Fruit fly (Drosophila melanogaster) whole organism, embryonic: ENCODE data around the gene CG8159.

Experiments
- Bgb ChIP-seq: fragments of 200-800 bp; sonication (Bioruptor generic); IDR thresholded peaks from 2 replicates; pipeline ENCODE4 v1.3.6; 2022; ENCODE audit warnings: missing biosample characterization, missing genetic modification characterization; ENCODE audit not compliant: partially characterized antibody
- CG1024 ChIP-seq: fragments of 200-800 bp; sonication (Bioruptor generic); IDR thresholded peaks from 2 replicates; pipeline ENCODE4 v1.3.6; 2022; ENCODE audit warnings: missing biosample characterization, missing genetic modification characterization
- CG13424 ChIP-seq: fragments of 200-800 bp; sonication (Bioruptor generic); optimal IDR thresholded peaks from 2 replicates; lab custom pipeline; 2019; ENCODE audit warnings: missing biosample characterization, mild to moderate bottlenecking, missing genetic modification characterization, moderate library complexity
- CG1529 ChIP-seq: fragments of 200-800 bp; sonication (Bioruptor generic); optimal IDR thresholded peaks from 3 replicates; lab custom pipeline; 2018; ENCODE audit warnings: missing biosample characterization, missing genetic modification characterization
- CG15601 ChIP-seq: fragments of 200-800 bp; sonication (Bioruptor generic); optimal IDR thresholded peaks from 3 replicates; lab custom pipeline; 2019; ENCODE audit warnings: missing biosample characterization, mild to moderate bottlenecking, missing genetic modification characterization, moderate library complexity
- CG1647 ChIP-seq: fragments of 200-800 bp; sonication (Bioruptor generic); optimal IDR thresholded peaks from 3 replicates; lab custom pipeline; 2016; ENCODE audit warnings: missing biosample characterization, missing genetic modification characterization
- CG17802 ChIP-seq: fragments of 200-800 bp; sonication (Bioruptor generic); optimal IDR thresholded peaks from 2 replicates; lab custom pipeline; 2018; ENCODE audit warnings: missing biosample characterization, mild to moderate bottlenecking, missing genetic modification characterization, moderate library complexity
- CG32532 ChIP-seq: fragments of 200-800 bp; sonication (Bioruptor generic); IDR thresholded peaks from 2 replicates; pipeline ENCODE4 v1.3.6; 2022; ENCODE audit warnings: missing biosample characterization, missing genetic modification characterization
- CG32767 ChIP-seq: fragments of 200-800 bp; sonication (Bioruptor generic); IDR thresholded peaks from 2 replicates; pipeline ENCODE4 v1.3.6; 2022; ENCODE audit warnings: missing biosample characterization, missing genetic modification characterization
- CG3407 ChIP-seq: fragments of 200-800 bp; sonication (Bioruptor generic); optimal IDR thresholded peaks from 2 replicates; lab custom pipeline; 2018; ENCODE audit warnings: missing biosample characterization, mild to moderate bottlenecking, missing genetic modification characterization
- CG43689 ChIP-seq: fragments of 200-800 bp; sonication (Bioruptor generic); IDR thresholded peaks from 2 replicates; pipeline ENCODE4 v1.3.6; 2022; ENCODE audit warnings: missing biosample characterization, missing genetic modification characterization
- CG4424 ChIP-seq: fragments of 200-800 bp; sonication (Bioruptor generic); optimal IDR thresholded peaks from 3 replicates; lab custom pipeline; 2016; ENCODE audit warnings: missing biosample characterization, missing genetic modification characterization
- CG6683 ChIP-seq: fragments of 200-800 bp; sonication (Bioruptor generic); optimal IDR thresholded peaks from 2 replicates; lab custom pipeline; 2017; ENCODE audit warnings: missing biosample characterization, mild to moderate bottlenecking, missing genetic modification characterization, missing genetic modification reagents
- Chrac-16 ChIP-seq: fragments of 200-800 bp; sonication (Bioruptor generic); optimal IDR thresholded peaks from 3 replicates; lab custom pipeline; 2016; ENCODE audit warnings: missing biosample characterization, missing genetic modification characterization
- E2f2 ChIP-seq: fragments of 200-800 bp; sonication (Bioruptor generic); IDR thresholded peaks from 2 replicates; pipeline ENCODE4 v1.3.6; 2022; ENCODE audit warnings: missing biosample characterization, missing genetic modification characterization
- Fer2 ChIP-seq: fragments of 200-800 bp; sonication (Bioruptor generic); optimal IDR thresholded peaks from 2 replicates; lab custom pipeline; 2018; ENCODE audit warnings: missing biosample characterization, mild to moderate bottlenecking, missing genetic modification characterization, moderate library complexity
- MBD-R2 ChIP-seq: fragments of 200-800 bp; sonication (Bioruptor generic); IDR thresholded peaks from 2 replicates; pipeline ENCODE4 v1.3.6; 2022; ENCODE audit warnings: missing biosample characterization, missing genetic modification characterization
- Myb ChIP-seq: fragments of 200-800 bp; sonication (Bioruptor generic); optimal IDR thresholded peaks from 2 replicates; lab custom pipeline; 2016; ENCODE audit warnings: missing biosample characterization, missing genetic modification characterization
- Pdp1 ChIP-seq, 2 experiments: fragments of 200-800 bp; sonication (Bioruptor generic); optimal IDR thresholded peaks; 3 replicates each; lab custom pipeline; 2016; ENCODE audit warnings: missing biosample characterization in 2 of 2, missing genetic modification characterization in 2 of 2, mild to moderate bottlenecking in 1 of 2, moderate library complexity in 1 of 2
- Rx ChIP-seq: fragments of 200-800 bp; sonication (Bioruptor generic); IDR thresholded peaks from 2 replicates; pipeline ENCODE4 v1.3.6; 2022; ENCODE audit warnings: missing biosample characterization, missing genetic modification characterization
- Sox100B ChIP-seq: fragments of 200-800 bp; sonication (Bioruptor generic); optimal IDR thresholded peaks from 3 replicates; lab custom pipeline; 2018; ENCODE audit warnings: missing biosample characterization, mild to moderate bottlenecking, missing genetic modification characterization
- Trl ChIP-seq, 3 experiments: fragments of >200 bp in 2 of 3; fragments of 200-800 bp in 1 of 3; sonication (Bioruptor generic) in 1 of 3; optimal IDR thresholded peaks; 2 replicates in 1 of 3; 3 replicates in 2 of 3; lab custom pipeline; 2016 to 2017; ENCODE audit warnings: missing biosample characterization in 1 of 3, missing genetic modification characterization in 1 of 3
- bbx ChIP-seq: fragments of 200-800 bp; sonication (Bioruptor generic); IDR thresholded peaks from 2 replicates; pipeline ENCODE4 v1.3.6; 2022; ENCODE audit warnings: missing biosample characterization, missing genetic modification characterization; ENCODE audit not compliant: partially characterized antibody
- bcd ChIP-seq: fragments of 200-800 bp; sonication (Bioruptor generic); optimal IDR thresholded peaks from 2 replicates; lab custom pipeline; 2017; ENCODE audit warnings: missing biosample characterization, mild to moderate bottlenecking, missing genetic modification characterization
- cato ChIP-seq: fragments of 200-800 bp; sonication (Bioruptor generic); optimal IDR thresholded peaks from 2 replicates; lab custom pipeline; 2016; ENCODE audit warnings: missing biosample characterization, missing genetic modification characterization, borderline replicate concordance
- ci ChIP-seq: fragments of 200-800 bp; sonication (Bioruptor generic); IDR thresholded peaks from 3 replicates; pipeline ENCODE4 v1.3.6; 2022; ENCODE audit warnings: missing biosample characterization, missing genetic modification characterization
- dpn ChIP-seq, 2 experiments: fragments of 200-800 bp; sonication (Bioruptor generic); optimal IDR thresholded peaks; 3 replicates each; lab custom pipeline; 2016; ENCODE audit warnings: missing biosample characterization in 2 of 2, missing genetic modification characterization in 2 of 2
- ewg ChIP-seq: fragments of 200-800 bp; sonication (Bioruptor generic); optimal IDR thresholded peaks from 3 replicates; lab custom pipeline; 2017; ENCODE audit warnings: mild to moderate bottlenecking, missing biosample characterization, missing genetic modification reagents, missing genetic modification characterization
- exex ChIP-seq: fragments of 200-800 bp; sonication (Bioruptor generic); optimal IDR thresholded peaks from 4 replicates; lab custom pipeline; 2018; ENCODE audit warnings: missing biosample characterization, mild to moderate bottlenecking, missing genetic modification characterization, moderate library complexity
- eyg ChIP-seq: fragments of 200-800 bp; sonication (Bioruptor generic); optimal IDR thresholded peaks from 3 replicates; lab custom pipeline; 2016; ENCODE audit warnings: missing biosample characterization, missing genetic modification characterization
- gcm ChIP-seq: fragments of 200-800 bp; sonication (Bioruptor generic); optimal IDR thresholded peaks from 2 replicates; lab custom pipeline; 2019; ENCODE audit warnings: missing biosample characterization, mild to moderate bottlenecking, missing genetic modification characterization, moderate library complexity
- gem ChIP-seq: fragments of 200-800 bp; sonication (Bioruptor generic); optimal IDR thresholded peaks from 2 replicates; lab custom pipeline; 2019; ENCODE audit warnings: missing biosample characterization, mild to moderate bottlenecking, missing genetic modification characterization, moderate library complexity
- gro ChIP-seq: fragments of 200-800 bp; sonication (Bioruptor generic); optimal IDR thresholded peaks from 2 replicates; lab custom pipeline; 2016; ENCODE audit warnings: missing biosample characterization, missing genetic modification characterization
- gsb ChIP-seq: fragments of 200-800 bp; sonication (Bioruptor generic); IDR thresholded peaks from 2 replicates; pipeline ENCODE4 v1.3.6; 2022; ENCODE audit warnings: missing biosample characterization, missing genetic modification characterization
- hbn ChIP-seq: fragments of 200-800 bp; sonication (Bioruptor generic); IDR thresholded peaks from 2 replicates; pipeline ENCODE4 v1.3.6; 2022; ENCODE audit warnings: missing biosample characterization, missing genetic modification characterization; ENCODE audit not compliant: partially characterized antibody
- kay ChIP-seq: fragments of 200-800 bp; sonication (Bioruptor generic); optimal IDR thresholded peaks from 2 replicates; lab custom pipeline; 2016; ENCODE audit warnings: missing biosample characterization, missing genetic modification characterization
- knrl ChIP-seq: fragments of 200-800 bp; sonication (Bioruptor generic); IDR thresholded peaks from 3 replicates; pipeline ENCODE4 v1.3.6; 2022; ENCODE audit warnings: missing biosample characterization, missing genetic modification characterization; ENCODE audit not compliant: partially characterized antibody
- lbe ChIP-seq: fragments of 200-800 bp; sonication (Bioruptor generic); optimal IDR thresholded peaks from 2 replicates; lab custom pipeline; 2016; ENCODE audit warnings: missing biosample characterization, mild to moderate bottlenecking, missing genetic modification characterization
- lola ChIP-seq, 3 experiments: fragments of >200 bp in 2 of 3; fragments of 200-800 bp in 1 of 3; sonication (Bioruptor generic) in 1 of 3; optimal IDR thresholded peaks; 2 replicates each; lab custom pipeline; 2017 to 2019; ENCODE audit warnings: missing biosample characterization in 3 of 3, missing genetic modification characterization in 3 of 3, mild to moderate bottlenecking in 1 of 3, moderate library complexity in 1 of 3
- mirr ChIP-seq: fragments of 200-800 bp; sonication (Bioruptor generic); optimal IDR thresholded peaks from 3 replicates; lab custom pipeline; 2018; ENCODE audit warnings: missing biosample characterization, mild to moderate bottlenecking, missing genetic modification characterization
- odd ChIP-seq: fragments of 200-800 bp; sonication (Bioruptor generic); optimal IDR thresholded peaks from 2 replicates; lab custom pipeline; 2017; ENCODE audit warnings: missing biosample characterization, mild to moderate bottlenecking, missing genetic modification characterization
- salm ChIP-seq: fragments of 200-800 bp; sonication (Bioruptor generic); optimal IDR thresholded peaks from 2 replicates; lab custom pipeline; 2018; ENCODE audit warnings: missing biosample characterization, mild to moderate bottlenecking, missing genetic modification characterization
- sens ChIP-seq: fragments of 200-800 bp; sonication (Bioruptor generic); peaks from one replicate; lab custom pipeline; 2016; ENCODE audit warnings: missing biosample characterization, missing genetic modification characterization
- seq ChIP-seq: fragments of 200-800 bp; sonication (Bioruptor generic); IDR thresholded peaks from 2 replicates; pipeline ENCODE4 v1.3.6; 2022; ENCODE audit warnings: missing biosample characterization, missing genetic modification characterization
- sisA ChIP-seq: fragments of 200-800 bp; sonication (Bioruptor generic); IDR thresholded peaks from 2 replicates; pipeline ENCODE4 v1.3.6; 2022; ENCODE audit warnings: missing biosample characterization, missing genetic modification characterization
- toy ChIP-seq: fragments of 200-800 bp; sonication (Bioruptor generic); IDR thresholded peaks from 2 replicates; pipeline ENCODE4 v1.3.6; 2022; ENCODE audit warnings: missing biosample characterization, missing genetic modification characterization
- usp ChIP-seq: fragments of >200 bp; optimal IDR thresholded peaks from 2 replicates; lab custom pipeline; 2017; ENCODE audit warnings: missing biosample characterization, missing genetic modification characterization
- wdn ChIP-seq: fragments of 200-800 bp; sonication (Bioruptor generic); IDR thresholded peaks from 2 replicates; pipeline ENCODE4 v1.3.6; 2022; ENCODE audit warnings: missing biosample characterization, missing genetic modification characterization

The CG8159 gene

dm6 chr3R:8731597-8732263 is 5.1 kb downstream of the CG8159 start, which contains the start of the genes M1BP and CG8202 (continued):
- TF ChIP-seq CG4424 = peak; percentile 91
- TF ChIP-seq CG17802 (tag; lab: Kevin White, UChicago) = peak; percentile 31
- TF ChIP-seq dpn (GFP tag; optimal IDR thresholded peaks at IDR 0.05; lab: Kevin White, UChicago) = peak; percentile 49 to 91
- peak; percentile 57; the same call in 1 of the 2 replicates for TF ChIP-seq CG43689 (GFP tag; lab: Robert Waterston, UW)
- TF ChIP-seq wdn (GFP tag; lab: Robert Waterston, UW) = peak; percentile 53
- no peak for TF ChIP-seq knrl
- TF ChIP-seq lola (GFP tag; optimal IDR thresholded peaks at IDR 0.05; lab: Kevin White, UChicago) = peak in 1 of 3 experiments; percentile 96
- TF ChIP-seq CG32767 (GFP tag; lab: Robert Waterston, UW) = peak; percentile 64; the same call in 1 of the 2 replicates
- peak; percentile 81 for TF ChIP-seq cato (GFP tag; lab: Kevin White, UChicago)
- TF ChIP-seq Bgb (GFP tag; lab: Robert Waterston, UW) = no peak
- TF ChIP-seq mirr (GFP tag; lab: Kevin White, UChicago) = peak; percentile 56
- TF ChIP-seq CG32532 (GFP tag; lab: Robert Waterston, UW) = peak; percentile 85
- peak; percentile 71 for TF ChIP-seq CG3407 (GFP tag; lab: Kevin White, UChicago)
- TF ChIP-seq hbn = no peak
- TF ChIP-seq CG1647 (GFP tag; lab: Kevin White, UChicago) = no peak
- TF ChIP-seq ci (GFP tag; lab: Robert Waterston, UW) = peak; percentile 67; the same call in 2 of the 3 replicates
- no peak for TF ChIP-seq usp (GFP tag; lab: Kevin White, UChicago)
- TF ChIP-seq CG6683 (GFP tag; lab: Kevin White, UChicago) = peak; percentile 86
- no peak; the same call in 1 of the 2 replicates for TF ChIP-seq E2f2 (GFP tag; lab: Robert Waterston, UW)
- no peak; the same call in 1 of the 2 replicates for TF ChIP-seq toy
- TF ChIP-seq CG1024 (GFP tag; lab: Robert Waterston, UW) = 0 out of 2 replicates have a peak, but pooled peaks have one; percentile 3
- peak; percentile 49 for TF ChIP-seq kay (GFP tag; lab: Kevin White, UChicago)
- peak; percentile 94 for TF ChIP-seq gcm (GFP tag; lab: Kevin White, UChicago)
- peak; percentile 65; the same call in 1 of the 2 replicates for TF ChIP-seq seq (GFP tag; lab: Robert Waterston, UW)
- TF ChIP-seq odd (GFP tag; lab: Kevin White, UChicago) = peak; percentile 92
- TF ChIP-seq exex (tag; lab: Kevin White, UChicago) = peak; percentile 66
- peak; percentile 90 for TF ChIP-seq bcd
- TF ChIP-seq ewg = peak; percentile 74
- peak; percentile 89 for TF ChIP-seq CG15601 (tag; lab: Kevin White, UChicago)
- no peak for TF ChIP-seq eyg (GFP tag; lab: Kevin White, UChicago)
- TF ChIP-seq lbe (GFP tag; lab: Kevin White, UChicago) = peak; percentile 78
- peak; percentile 96 for TF ChIP-seq CG13424 (tag; lab: Kevin White, UChicago)
- peak; percentile 96 for TF ChIP-seq gem (tag; lab: Kevin White, UChicago)
- peak; percentile 97 for TF ChIP-seq Sox100B (GFP tag; lab: Kevin White, UChicago)
- TF ChIP-seq bbx (GFP tag; lab: Robert Waterston, UW) = no peak
- TF ChIP-seq MBD-R2 (GFP tag; lab: Robert Waterston, UW) = peak; percentile 74
- TF ChIP-seq Chrac-16 (GFP tag; lab: Kevin White, UChicago) = peak; percentile 86
- peak; percentile 76 for TF ChIP-seq sisA
- TF ChIP-seq CG1529 (GFP tag; lab: Kevin White, UChicago) = peak; percentile 64
- TF ChIP-seq Rx (GFP tag; lab: Robert Waterston, UW) = 0 out of 2 replicates have a peak, but pooled peaks have one; percentile 40
- peak; percentile 41 for TF ChIP-seq Myb (GFP tag; lab: Kevin White, UChicago)
- peak; percentile 55 to 57 for TF ChIP-seq Pdp1 (GFP tag; optimal IDR thresholded peaks at IDR 0.05; lab: Kevin White, UChicago)
- peak; percentile 88 for TF ChIP-seq sens (GFP tag; lab: Kevin White, UChicago)
- TF ChIP-seq gsb (GFP tag; lab: Robert Waterston, UW) = 0 out of 2 replicates have a peak, but pooled peaks have one; percentile 37
- TF ChIP-seq gro = peak; percentile 17
- TF ChIP-seq salm = peak; percentile 81
- peak; percentile 85 for TF ChIP-seq Fer2 (tag; lab: Kevin White, UChicago)
- no peak for TF ChIP-seq Trl (optimal IDR thresholded peaks at IDR 0.05; lab: Kevin White, UChicago)
- peak; percentile 34 for TF ChIP-seq Trl (GFP tag; optimal IDR thresholded peaks at IDR 0.05; lab: Kevin White, UChicago)
